Worm (Caenorhabditis elegans): ENCODE results near the gene F58F9.9.

ce11 chrIV:6258967-6259366, 18.9 kb downstream of the F58F9.9 start:
- TF ChIP-seq cog-1 (tag; optimal IDR thresholded peaks at IDR 0.05) (no peak), flt-1 (GFP tag; IDR thresholded peaks at IDR 0.05) (no peak), ref-1 (GFP tag; conservative IDR thresholded peaks at IDR 0.05) (no peak), ztf-29 (GFP tag; IDR thresholded peaks at IDR 0.05) (no peak)

Measured in whole organism, midembryonic.